Worm (Caenorhabditis elegans) whole organism, midembryonic: Measurements from ENCODE around the gene vab-15.

Experiments
- flt-1 ChIP-seq: fragments of 200-800 bp; sonication (Bioruptor generic); IDR thresholded peaks from 2 replicates; pipeline ENCODE4 v1.3.6; 2022; ENCODE audit warnings: missing genetic modification characterization, missing compliant biosample characterization
- med-1 ChIP-seq: sonication (generic microtip); optimal IDR thresholded peaks from 2 replicates; lab custom pipeline; 2017; ENCODE audit warnings: missing genetic modification characterization, mild to moderate bottlenecking, missing compliant biosample characterization, antibody characterized with exemption, missing genetic modification reagents; ENCODE audit not compliant: insufficient read depth
- ref-1 ChIP-seq: fragments of 200-800 bp; sonication (Bioruptor generic); conservative IDR thresholded peaks from 2 replicates; pipeline ENCODE4 v1.3.6; 2022; ENCODE audit warnings: missing genetic modification reagents, missing genetic modification characterization, missing compliant biosample characterization
- tab-1 ChIP-seq: fragments of 200-800 bp; sonication (Bioruptor generic); IDR thresholded peaks from 2 replicates; pipeline ENCODE4 v1.3.6; 2022; ENCODE audit warnings: missing genetic modification characterization, missing compliant biosample characterization
- ztf-23 ChIP-seq: fragments of 200-800 bp; sonication (Bioruptor generic); IDR thresholded peaks from 2 replicates; pipeline ENCODE4 v1.3.6; 2022; ENCODE audit warnings: missing genetic modification reagents, missing genetic modification characterization, missing compliant biosample characterization
- ztf-29 ChIP-seq: fragments of 200-800 bp; sonication (Bioruptor generic); IDR thresholded peaks from 2 replicates; pipeline ENCODE4 v1.3.6; 2022; ENCODE audit warnings: missing genetic modification reagents, missing genetic modification characterization, missing compliant biosample characterization

DNA sequence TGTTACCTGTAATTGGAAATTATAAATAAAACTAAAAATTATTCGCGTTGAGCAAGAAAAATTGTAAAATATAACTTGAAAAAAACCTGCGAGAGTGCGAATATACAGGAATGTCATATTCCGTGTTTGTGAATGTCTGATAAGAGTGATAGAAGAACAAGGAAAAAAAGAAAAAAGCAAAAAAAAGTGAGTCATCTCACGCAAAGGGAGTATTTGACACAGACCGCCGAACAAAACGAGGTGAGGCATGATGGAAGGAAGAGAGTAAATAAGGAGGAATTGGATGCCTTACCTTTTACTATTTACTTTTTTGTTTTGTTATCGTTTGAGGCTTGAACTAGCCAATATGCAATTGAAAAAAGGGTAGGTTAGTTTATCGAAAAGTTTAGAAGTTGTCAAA lies 45.2 kb downstream of the vab-15 start, which contains the start of gene F21G4.1:
- TF ChIP-seq tab-1: no peak
- TF ChIP-seq flt-1 (GFP tag; lab: Robert Waterston, UW): no peak
- no peak for TF ChIP-seq ztf-29
- TF ChIP-seq ztf-23 (GFP tag; lab: Robert Waterston, UW): no peak
- no peak for TF ChIP-seq med-1 (GFP tag; lab: Kevin White, UChicago)
- TF ChIP-seq ref-1: no peak
